Fruit fly (Drosophila melanogaster) Kc167 (cell line): Measurements from ENCODE around the gene Catsup.

ENCODE experiments used
- insv ChIP-seq: fragments of >200 bp; optimal IDR thresholded peaks from 3 replicates; lab custom pipeline; 2018; ENCODE audit warnings: missing external identifiers
- psq ChIP-seq: fragments of >200 bp; optimal IDR thresholded peaks from 2 replicates; lab custom pipeline; 2017; ENCODE audit warnings: missing external identifiers

dm6 chr2L:19035013-19035412, 6.6 kb upstream of the Catsup start:
- no peak for TF ChIP-seq insv (lab: Kevin White, UChicago)
- TF ChIP-seq psq (lab: Kevin White, UChicago): no peak
